Fruit fly (Drosophila melanogaster): ENCODE measurements around the gene CG6508.
A peak's percentile ranks its signal among the peaks of the same experiment; 100 is the strongest.

CG6508 gene

dm6 chr2L:10774041-10774440, 44.9 kb upstream of the CG6508 start:
- 0 out of 2 replicates have a peak, but pooled peaks have one; percentile 12 for TF ChIP-seq CG16779 (GFP tag; IDR thresholded peaks at IDR 0.05)
- no peak for TF ChIP-seq sim (GFP tag; IDR thresholded peaks at IDR 0.05)
- TF ChIP-seq hb (GFP tag; IDR thresholded peaks at IDR 0.05; ENCODE audit: partially characterized antibody): no peak
- TF ChIP-seq CG11695 (GFP tag; IDR thresholded peaks at IDR 0.05): no peak
- TF ChIP-seq CG15269 (tag; optimal IDR thresholded peaks at IDR 0.05): no peak
- TF ChIP-seq chinmo (GFP tag; IDR thresholded peaks at IDR 0.05; ENCODE audit: partially characterized antibody): no peak
- TF ChIP-seq zfh2 (GFP tag; optimal IDR thresholded peaks at IDR 0.05): no peak
- no peak for TF ChIP-seq CG4282 (GFP tag; optimal IDR thresholded peaks at IDR 0.05)
- TF ChIP-seq CG6654 (GFP tag; optimal IDR thresholded peaks at IDR 0.05): no peak
- TF ChIP-seq esg (GFP tag; conservative IDR thresholded peaks at IDR 0.05): no peak
- TF ChIP-seq CG8359 (GFP tag; optimal IDR thresholded peaks at IDR 0.05; ENCODE audit: borderline replicate concordance): no peak
- TF ChIP-seq NC2α (GFP tag; optimal IDR thresholded peaks at IDR 0.05): no peak
- TF ChIP-seq ro (GFP tag; IDR thresholded peaks at IDR 0.05): no peak
- no peak for TF ChIP-seq MESR4 (GFP tag; optimal IDR thresholded peaks at IDR 0.05)
- 0 out of 3 replicates have a peak, but pooled peaks have one; percentile 17 for TF ChIP-seq ci (GFP tag; IDR thresholded peaks at IDR 0.05)
- peak; percentile 72 for TF ChIP-seq Med (GFP tag)
- TF ChIP-seq tin (GFP tag; optimal IDR thresholded peaks at IDR 0.05): no peak
- no peak for TF ChIP-seq CG7928 (GFP tag; optimal IDR thresholded peaks at IDR 0.05)
- TF ChIP-seq CG3163 (GFP tag; optimal IDR thresholded peaks at IDR 0.05): no peak
- no peak for TF ChIP-seq corto (GFP tag; optimal IDR thresholded peaks at IDR 0.05)
- TF ChIP-seq CG4424 (GFP tag; optimal IDR thresholded peaks at IDR 0.05): no peak
- no peak for TF ChIP-seq CG14050 (GFP tag; IDR thresholded peaks at IDR 0.05)
- TF ChIP-seq CG11504 (tag; optimal IDR thresholded peaks at IDR 0.05): peak; percentile 98
- TF ChIP-seq aop (GFP tag; IDR thresholded peaks at IDR 0.05): no peak
- TF ChIP-seq CG34224 (GFP tag; IDR thresholded peaks at IDR 0.05; ENCODE audit: partially characterized antibody): no peak
- no peak for TF ChIP-seq CG18599 (GFP tag; optimal IDR thresholded peaks at IDR 0.05)
- TF ChIP-seq HLH4C (GFP tag; IDR thresholded peaks at IDR 0.05; ENCODE audit: partially characterized antibody): no peak
- TF ChIP-seq CTCF (GFP tag; optimal IDR thresholded peaks at IDR 0.05): peak; percentile 42
- no peak for TF ChIP-seq gt (GFP tag; IDR thresholded peaks at IDR 0.05)
- no peak for TF ChIP-seq pros (GFP tag; optimal IDR thresholded peaks at IDR 0.05)
- TF ChIP-seq CG31365 (tag; optimal IDR thresholded peaks at IDR 0.05): no peak
- no peak for TF ChIP-seq gfzf (GFP tag; optimal IDR thresholded peaks at IDR 0.05)
- no peak for TF ChIP-seq Hr78 (GFP tag; optimal IDR thresholded peaks at IDR 0.05)
- TF ChIP-seq nmo (GFP tag; optimal IDR thresholded peaks at IDR 0.05): no peak
- TF ChIP-seq CG11696 (GFP tag; IDR thresholded peaks at IDR 0.05): no peak
- no peak for TF ChIP-seq CG13894 (tag; optimal IDR thresholded peaks at IDR 0.05)
- TF ChIP-seq CG2116 (GFP tag; optimal IDR thresholded peaks at IDR 0.05): no peak
- no peak for TF ChIP-seq CG10654 (GFP tag; optimal IDR thresholded peaks at IDR 0.05)
- no peak for TF ChIP-seq Deaf1 (tag; optimal IDR thresholded peaks at IDR 0.05)
- TF ChIP-seq Bdp1 (GFP tag; optimal IDR thresholded peaks at IDR 0.05): no peak
- TF ChIP-seq CG6683 (GFP tag; optimal IDR thresholded peaks at IDR 0.05): no peak
- no peak for TF ChIP-seq peb (GFP tag; IDR thresholded peaks at IDR 0.05)
- TF ChIP-seq CG17802 (tag; optimal IDR thresholded peaks at IDR 0.05): no peak
- TF ChIP-seq CG13287 (GFP tag; IDR thresholded peaks at IDR 0.05; ENCODE audit: partially characterized antibody): peak; percentile 30; the same call in 1 of the 2 replicates
- TF ChIP-seq bowl (GFP tag; IDR thresholded peaks at IDR 0.05): no peak
- no peak for TF ChIP-seq sd (tag; optimal IDR thresholded peaks at IDR 0.05)
- no peak for TF ChIP-seq Asciz (GFP tag; optimal IDR thresholded peaks at IDR 0.05)
- peak; percentile 80 for TF ChIP-seq scrt (GFP tag; optimal IDR thresholded peaks at IDR 0.05)
- TF ChIP-seq hkb (optimal IDR thresholded peaks at IDR 0.05): no peak
- no peak for TF ChIP-seq hkb (GFP tag; IDR thresholded peaks at IDR 0.05)
- TF ChIP-seq ham (GFP tag; IDR thresholded peaks at IDR 0.05): no peak
- TF ChIP-seq HmgD (GFP tag; optimal IDR thresholded peaks at IDR 0.05): no peak
